Worm (Caenorhabditis elegans) whole organism, early embryonic: ENCODE measurements around the gene C28H8.8.

ENCODE experiments used
- B0310.2 ChIP-seq: sonication (generic microtip); optimal IDR thresholded peaks from 2 replicates; lab custom pipeline; 2016; ENCODE audit warnings: mild to moderate bottlenecking, missing genetic modification characterization, missing compliant biosample characterization
- F13C5.2 ChIP-seq: sonication (generic microtip); optimal IDR thresholded peaks from 2 replicates; lab custom pipeline; 2017; ENCODE audit warnings: mild to moderate bottlenecking, missing genetic modification characterization, inconsistent platforms, missing compliant biosample characterization
- aly-1 ChIP-seq: sonication (generic microtip); optimal IDR thresholded peaks from 2 replicates; lab custom pipeline; 2016; ENCODE audit warnings: missing genetic modification characterization, missing compliant biosample characterization
- ama-1 ChIP-seq: fragments of 150-350 bp; optimal IDR thresholded peaks from 2 replicates; lab custom pipeline; 2014
- ceh-13 ChIP-seq: fragments of 200-800 bp; sonication (Bioruptor generic); optimal IDR thresholded peaks from 2 replicates; lab custom pipeline; 2018; ENCODE audit warnings: mild to moderate bottlenecking, missing genetic modification characterization, missing compliant biosample characterization
- ceh-36 ChIP-seq: sonication (generic microtip); optimal IDR thresholded peaks from 2 replicates; lab custom pipeline; 2016; ENCODE audit warnings: missing genetic modification characterization, inconsistent platforms, missing compliant biosample characterization
- ets-7 ChIP-seq: sonication (generic microtip); optimal IDR thresholded peaks from 2 replicates; lab custom pipeline; 2016; ENCODE audit warnings: missing genotype, missing genetic modification characterization, missing compliant biosample characterization
- flt-1 ChIP-seq: fragments of 200-800 bp; sonication (Bioruptor generic); IDR thresholded peaks from 2 replicates; pipeline ENCODE4 v1.3.6; 2022; ENCODE audit warnings: missing genetic modification characterization, missing compliant biosample characterization
- hmbx-1 ChIP-seq: sonication (generic microtip); optimal IDR thresholded peaks from 2 replicates; lab custom pipeline; 2016; ENCODE audit warnings: mild to moderate bottlenecking, missing genetic modification characterization, missing compliant biosample characterization
- hmg-4 ChIP-seq: fragments of 200-800 bp; sonication (Bioruptor generic); optimal IDR thresholded peaks from 2 replicates; lab custom pipeline; 2018; ENCODE audit warnings: mild to moderate bottlenecking, missing genetic modification characterization, missing compliant biosample characterization
- hnd-1 ChIP-seq: sonication (generic microtip); optimal IDR thresholded peaks from 2 replicates; lab custom pipeline; 2016; ENCODE audit warnings: missing genetic modification characterization, missing compliant biosample characterization
- pes-1 ChIP-seq: fragments of 200-800 bp; sonication (Bioruptor generic); IDR thresholded peaks from 2 replicates; pipeline ENCODE4 v1.3.6; 2022; ENCODE audit warnings: missing genetic modification reagents, missing genetic modification characterization, missing compliant biosample characterization
- scrt-1 ChIP-seq: fragments of 200-800 bp; sonication (Bioruptor generic); IDR thresholded peaks from 2 replicates; pipeline ENCODE4 v1.3.6; 2022; ENCODE audit warnings: missing genetic modification characterization, missing compliant biosample characterization
- sea-1 ChIP-seq: fragments of 200-800 bp; sonication (Bioruptor generic); conservative IDR thresholded peaks from 2 replicates; pipeline ENCODE4 v1.3.6; 2022; ENCODE audit warnings: missing genetic modification characterization, missing compliant biosample characterization
- tbx-11 ChIP-seq: fragments of 200-800 bp; sonication (Bioruptor generic); IDR thresholded peaks from 2 replicates; pipeline ENCODE4 v1.3.6; 2022; ENCODE audit warnings: missing genetic modification characterization, missing compliant biosample characterization
- tbx-37 ChIP-seq: fragments of 200-800 bp; sonication (Bioruptor generic); conservative IDR thresholded peaks from 2 replicates; pipeline ENCODE4 v1.3.6; 2022; ENCODE audit warnings: missing genetic modification reagents, missing genetic modification characterization, missing compliant biosample characterization
- tra-4 ChIP-seq: sonication (generic microtip); optimal IDR thresholded peaks from 2 replicates; lab custom pipeline; 2017; ENCODE audit warnings: missing genetic modification characterization, missing compliant biosample characterization

Gene C28H8.8

ce11 chrIII:5884459-5884858 lies 4.1 kb downstream of the C28H8.8 start:
- TF ChIP-seq tbx-11 (no peak), sea-1 (GFP tag; lab: Robert Waterston, UW) (no peak), pes-1 (GFP tag; lab: Robert Waterston, UW) (no peak), scrt-1 (no peak), ceh-13 (GFP tag; lab: Kevin White, UChicago) (no peak), tbx-37 (no peak), ceh-36 (tag; lab: Kevin White, UChicago) (no peak), hmg-4 (GFP tag; lab: Kevin White, UChicago) (no peak), ets-7 (no peak), hmbx-1 (tag; lab: Kevin White, UChicago) (no peak), hnd-1 (tag; lab: Kevin White, UChicago) (no peak), flt-1 (no peak), aly-1 (tag; lab: Kevin White, UChicago) (no peak), F13C5.2 (tag; lab: Kevin White, UChicago) (no peak), tra-4 (tag; lab: Kevin White, UChicago) (no peak)

- TF ChIP-seq hmbx-1 (tag; lab: Kevin White, UChicago) (no peak), B0310.2 (tag; lab: Kevin White, UChicago) (no peak), ceh-36 (tag; lab: Kevin White, UChicago) (no peak), hnd-1 (tag; lab: Kevin White, UChicago) (no peak), ceh-13 (GFP tag; lab: Kevin White, UChicago) (no peak), aly-1 (tag; lab: Kevin White, UChicago) (no peak), F13C5.2 (tag; lab: Kevin White, UChicago) (no peak), ets-7 (no peak), pes-1 (GFP tag; lab: Robert Waterston, UW) (no peak), sea-1 (GFP tag; lab: Robert Waterston, UW) (no peak), ama-1 (lab: Kevin White, UChicago) (no peak), scrt-1 (no peak), tbx-37 (no peak), tra-4 (tag; lab: Kevin White, UChicago) (no peak), flt-1 (no peak)
Measured at ce11 chrIII:5884007-5884406, 4.6 kb downstream of the C28H8.8 start, which contains the start of gene C28H8.5. TSS of gene C28H8.5 (plus strand) at chrIII:5884307.

ce11 chrIII:5883517-5883916 lies 5.1 kb downstream of the C28H8.8 start:
- TF ChIP-seq tra-4 (tag; lab: Kevin White, UChicago) (no peak), tbx-37 (no peak), flt-1 (no peak), pes-1 (GFP tag; lab: Robert Waterston, UW) (no peak), hmg-4 (GFP tag; lab: Kevin White, UChicago) (no peak), hnd-1 (tag; lab: Kevin White, UChicago) (no peak), ama-1 (lab: Kevin White, UChicago) (no peak), scrt-1 (no peak), F13C5.2 (tag; lab: Kevin White, UChicago) (no peak), ets-7 (no peak), tbx-11 (no peak), ceh-36 (tag; lab: Kevin White, UChicago) (no peak), ceh-13 (GFP tag; lab: Kevin White, UChicago) (no peak), sea-1 (GFP tag; lab: Robert Waterston, UW) (no peak), aly-1 (tag; lab: Kevin White, UChicago) (no peak), B0310.2 (tag; lab: Kevin White, UChicago) (no peak)

ce11 chrIII:5882823-5883222 lies 5.8 kb downstream of the C28H8.8 start, which contains the start of gene F01F1.14:
TSS of gene F01F1.14 (minus strand) at chrIII:5882923.
- no peak for TF ChIP-seq tbx-11
- no peak for TF ChIP-seq hnd-1 (tag; lab: Kevin White, UChicago)
- TF ChIP-seq ama-1 (lab: Kevin White, UChicago): no peak
- no peak for TF ChIP-seq B0310.2 (tag; lab: Kevin White, UChicago)
- TF ChIP-seq tbx-37: no peak
- no peak for TF ChIP-seq ceh-13 (GFP tag; lab: Kevin White, UChicago)
- TF ChIP-seq aly-1 (tag; lab: Kevin White, UChicago): no peak
- TF ChIP-seq ceh-36 (tag; lab: Kevin White, UChicago): no peak
- no peak for TF ChIP-seq F13C5.2 (tag; lab: Kevin White, UChicago)
- no peak for TF ChIP-seq flt-1
- no peak for TF ChIP-seq hmg-4 (GFP tag; lab: Kevin White, UChicago)
- TF ChIP-seq scrt-1: no peak
- TF ChIP-seq ets-7: no peak

ce11 chrIII:5882284-5882683 lies 6.3 kb downstream of the C28H8.8 start:
- TF ChIP-seq ama-1 (lab: Kevin White, UChicago): peak; percentile 14
- no peak for TF ChIP-seq F13C5.2 (tag; lab: Kevin White, UChicago)

- TF ChIP-seq pes-1 (GFP tag; lab: Robert Waterston, UW) (no peak), tbx-11 (no peak), ama-1 (lab: Kevin White, UChicago) (no peak), B0310.2 (tag; lab: Kevin White, UChicago) (no peak), ets-7 (no peak)
Measured at ce11 chrIII:5879291-5879968, 9.1 kb downstream of the C28H8.8 start, which contains the start of gene hpo-10. TSS of gene hpo-10 (plus strand) at chrIII:5879489.

ce11 chrIII:5878215-5878614 lies 10.4 kb downstream of the C28H8.8 start, which contains the start of the genes mig-21 and F01F1.2:
TSS of gene mig-21 (minus strand) at chrIII:5878380.
TSS of gene F01F1.2 (plus strand) at chrIII:5878554.
- TF ChIP-seq F13C5.2 (tag; lab: Kevin White, UChicago) (no peak), sea-1 (GFP tag; lab: Robert Waterston, UW) (no peak), hnd-1 (tag; lab: Kevin White, UChicago) (no peak), tbx-37 (no peak)
